4 worm cellular contexts compared by ENCODE assay signal in genomic region chrV:2218803-2219202, ce11.
TF ChIP-seq lines count a peak whose summit lies in the region.

Gene nhr-56 (plus strand): TSS chrV:2219004.

TF ChIP-seq in whole organism, L1 larva, 84 proteins besides CTCF, POLR2A, EP300 and RAD21 (continued from another document):
- peak; percentile 19 for TF ChIP-seq fkh-8 (tag; optimal IDR thresholded peaks at IDR 0.05; lab: Kevin White, UChicago)
- no peak for TF ChIP-seq xbp-1 (tag; optimal IDR thresholded peaks at IDR 0.05; lab: Kevin White, UChicago)
- TF ChIP-seq zip-4 (GFP tag; optimal IDR thresholded peaks at IDR 0.05; lab: Kevin White, UChicago) = peak; percentile 68
- peak in 1 of 3 experiments; percentile 21 for TF ChIP-seq dpl-1 (GFP tag; optimal IDR thresholded peaks at IDR 0.05; lab: Kevin White, UChicago)
- TF ChIP-seq lin-35 (GFP tag; optimal IDR thresholded peaks at IDR 0.05; lab: Kevin White, UChicago) = peak in 1 of 2 experiments; percentile 63
- peak; percentile 23 for TF ChIP-seq nhr-47 (tag; optimal IDR thresholded peaks at IDR 0.05; lab: Kevin White, UChicago)
- peak; percentile 32 for TF ChIP-seq swsn-7 (tag; optimal IDR thresholded peaks at IDR 0.05; lab: Kevin White, UChicago)
- TF ChIP-seq lsy-2 (tag; optimal IDR thresholded peaks at IDR 0.05; lab: Kevin White, UChicago) = peak in 1 of 2 experiments; percentile 42
- peak; percentile 38 for TF ChIP-seq nhr-90 (tag; optimal IDR thresholded peaks at IDR 0.05; lab: Kevin White, UChicago; ENCODE audit: poor library complexity)
- TF ChIP-seq nhr-19 (GFP tag; conservative IDR thresholded peaks at IDR 0.05; lab: Robert Waterston, UW) = peak; percentile 14; the same call in 1 of the 2 replicates
- TF ChIP-seq unc-130 (tag; optimal IDR thresholded peaks at IDR 0.05; lab: Kevin White, UChicago) = no peak
- TF ChIP-seq mep-1 (tag; optimal IDR thresholded peaks at IDR 0.05; lab: Kevin White, UChicago) = peak; percentile 60
- no peak for TF ChIP-seq C04F5.9 (tag; optimal IDR thresholded peaks at IDR 0.05; lab: Kevin White, UChicago)
- TF ChIP-seq nhr-77 (tag; optimal IDR thresholded peaks at IDR 0.05; lab: Kevin White, UChicago) = peak; percentile 15
- TF ChIP-seq blmp-1 (tag; optimal IDR thresholded peaks at IDR 0.05; lab: Kevin White, UChicago) = peak; percentile 39
- TF ChIP-seq F16B12.6 (tag; optimal IDR thresholded peaks at IDR 0.05; lab: Kevin White, UChicago) = no peak
- TF ChIP-seq lin-15B (tag; optimal IDR thresholded peaks at IDR 0.05; lab: Kevin White, UChicago) = no peak
- TF ChIP-seq efl-1 (optimal IDR thresholded peaks at IDR 0.05; lab: Kevin White, UChicago) = peak; percentile 23 to 28
- peak; percentile 3 to 87 for TF ChIP-seq efl-1 (GFP tag; optimal IDR thresholded peaks at IDR 0.05 in 1 of 2; lab: Kevin White, UChicago)
- TF ChIP-seq nhr-76 (tag; optimal IDR thresholded peaks at IDR 0.05; lab: Kevin White, UChicago) = no peak
- peak; percentile 56 for TF ChIP-seq snu-23 (GFP tag; optimal IDR thresholded peaks at IDR 0.05; lab: Kevin White, UChicago)
- TF ChIP-seq isw-1 (GFP tag; IDR thresholded peaks at IDR 0.05; lab: Robert Waterston, UW) = no peak
- peak; percentile 72 for TF ChIP-seq nhr-85 (tag; lab: Kevin White, UChicago)
- no peak for TF ChIP-seq mab-9 (GFP tag; IDR thresholded peaks at IDR 0.05; lab: Robert Waterston, UW)
- peak; percentile 11 to 37 (median 13) for TF ChIP-seq ceh-82 (tag; optimal IDR thresholded peaks at IDR 0.05; lab: Kevin White, UChicago)

TF ChIP-seq in whole organism, L2 larva, 48 proteins besides CTCF, POLR2A, EP300 and RAD21 (continued from another document):
- TF ChIP-seq lsy-2 (tag; optimal IDR thresholded peaks at IDR 0.05; lab: Kevin White, UChicago) (peak in 1 of 2 experiments; percentile 47), F13H6.1 (tag; optimal IDR thresholded peaks at IDR 0.05; lab: Kevin White, UChicago) (peak; percentile 25), unc-55 (GFP tag; optimal IDR thresholded peaks at IDR 0.05; lab: Kevin White, UChicago) (no peak), crh-2 (tag; optimal IDR thresholded peaks at IDR 0.05; lab: Kevin White, UChicago) (peak; percentile 59), fos-1 (tag; optimal IDR thresholded peaks at IDR 0.05; lab: Kevin White, UChicago) (peak; percentile 71)

TF ChIP-seq in whole organism, L3 larva, 47 proteins besides CTCF, POLR2A, EP300 and RAD21 (continued from another document):
- TF ChIP-seq jun-1 (tag; optimal IDR thresholded peaks at IDR 0.05; lab: Kevin White, UChicago) (peak; percentile 5), snpc-4 (tag; optimal IDR thresholded peaks at IDR 0.05; lab: Kevin White, UChicago) (no peak), nhr-23 (tag; optimal IDR thresholded peaks at IDR 0.05; lab: Kevin White, UChicago) (peak; percentile 69), mdl-1 (tag; optimal IDR thresholded peaks at IDR 0.05; lab: Kevin White, UChicago) (no peak)
TF ChIP-seq in whole organism, L3 larva: peak in this region for 7.

TF ChIP-seq in whole organism, L4 larva, 104 proteins besides CTCF, POLR2A, EP300 and RAD21 (continued from another document):
- TF ChIP-seq mes-2 (tag; optimal IDR thresholded peaks at IDR 0.05; lab: Kevin White, UChicago; ENCODE audit: poor library complexity, severe bottlenecking) (peak; percentile 60), lim-7 (GFP tag; IDR thresholded peaks at IDR 0.05; lab: Robert Waterston, UW) (no peak), fkh-10 (GFP tag; optimal IDR thresholded peaks at IDR 0.05; lab: Kevin White, UChicago) (no peak), mep-1 (tag; optimal IDR thresholded peaks at IDR 0.05; lab: Kevin White, UChicago) (peak; percentile 54), egl-43 (GFP tag; IDR thresholded peaks at IDR 0.05; lab: Robert Waterston, UW) (no peak), F37D6.2 (tag; optimal IDR thresholded peaks at IDR 0.05; lab: Kevin White, UChicago) (no peak), duxl-1 (tag; optimal IDR thresholded peaks at IDR 0.05; lab: Kevin White, UChicago; ENCODE audit: poor library complexity) (peak; percentile 38), nhr-25 (tag; optimal IDR thresholded peaks at IDR 0.05; lab: Kevin White, UChicago; ENCODE audit: borderline replicate concordance, insufficient read depth) (no peak), mdl-1 (tag; optimal IDR thresholded peaks at IDR 0.05; lab: Kevin White, UChicago) (peak in 1 of 2 experiments; percentile 49), ceh-28 (tag; optimal IDR thresholded peaks at IDR 0.05; lab: Kevin White, UChicago) (no peak), lsy-2 (tag; optimal IDR thresholded peaks at IDR 0.05; lab: Kevin White, UChicago) (peak in 1 of 2 experiments; percentile 58), skn-1 (tag; optimal IDR thresholded peaks at IDR 0.05; lab: Kevin White, UChicago) (no peak), daf-8 (GFP tag; IDR thresholded peaks at IDR 0.05; lab: Robert Waterston, UW) (no peak), mxl-3 (GFP tag; optimal IDR thresholded peaks at IDR 0.05; lab: Kevin White, UChicago) (peak; percentile 49), mdt-29 (GFP tag; IDR thresholded peaks at IDR 0.05; lab: Robert Waterston, UW) (no peak), nhr-102 (tag; optimal IDR thresholded peaks at IDR 0.05; lab: Kevin White, UChicago) (peak; percentile 21), gei-8 (GFP tag; optimal IDR thresholded peaks at IDR 0.05; lab: Kevin White, UChicago) (no peak), nhr-6 (tag; optimal IDR thresholded peaks at IDR 0.05; lab: Kevin White, UChicago) (peak; percentile 20), pha-4 (GFP tag; IDR thresholded peaks at IDR 0.05; lab: Robert Waterston, UW) (0 out of 2 replicates have a peak, but pooled peaks have one; percentile 16), pha-4 (tag; optimal IDR thresholded peaks at IDR 0.05; lab: Kevin White, UChicago) (peak; percentile 75)
